Worm (Caenorhabditis elegans) whole organism, midembryonic: ENCODE measurements around the gene sre-19.

ENCODE experiments used
- T22C8.4 ChIP-seq: fragments of 200-800 bp; sonication (Bioruptor generic); IDR thresholded peaks from 2 replicates; pipeline ENCODE4 v1.3.6; 2022; ENCODE audit warnings: missing genetic modification characterization, missing compliant biosample characterization
- cog-1 ChIP-seq: sonication (generic microtip); optimal IDR thresholded peaks from 2 replicates; lab custom pipeline; 2016; ENCODE audit warnings: missing genetic modification characterization, missing compliant biosample characterization
- flt-1 ChIP-seq: fragments of 200-800 bp; sonication (Bioruptor generic); IDR thresholded peaks from 2 replicates; pipeline ENCODE4 v1.3.6; 2022; ENCODE audit warnings: missing genetic modification characterization, missing compliant biosample characterization
- klf-2 ChIP-seq: fragments of 200-800 bp; sonication (Bioruptor generic); conservative IDR thresholded peaks from 2 replicates; pipeline ENCODE4 v1.3.6; 2022; ENCODE audit warnings: missing genetic modification reagents, missing genetic modification characterization, missing compliant biosample characterization
- med-1 ChIP-seq: sonication (generic microtip); optimal IDR thresholded peaks from 2 replicates; lab custom pipeline; 2017; ENCODE audit warnings: missing genetic modification characterization, mild to moderate bottlenecking, missing compliant biosample characterization, antibody characterized with exemption, missing genetic modification reagents; ENCODE audit not compliant: insufficient read depth
- ref-1 ChIP-seq: fragments of 200-800 bp; sonication (Bioruptor generic); conservative IDR thresholded peaks from 2 replicates; pipeline ENCODE4 v1.3.6; 2022; ENCODE audit warnings: missing genetic modification reagents, missing genetic modification characterization, missing compliant biosample characterization
- tab-1 ChIP-seq: fragments of 200-800 bp; sonication (Bioruptor generic); IDR thresholded peaks from 2 replicates; pipeline ENCODE4 v1.3.6; 2022; ENCODE audit warnings: missing genetic modification characterization, missing compliant biosample characterization
- ztf-23 ChIP-seq: fragments of 200-800 bp; sonication (Bioruptor generic); IDR thresholded peaks from 2 replicates; pipeline ENCODE4 v1.3.6; 2022; ENCODE audit warnings: missing genetic modification reagents, missing genetic modification characterization, missing compliant biosample characterization
- ztf-29 ChIP-seq: fragments of 200-800 bp; sonication (Bioruptor generic); IDR thresholded peaks from 2 replicates; pipeline ENCODE4 v1.3.6; 2022; ENCODE audit warnings: missing genetic modification reagents, missing genetic modification characterization, missing compliant biosample characterization

The sre-19 gene

ce11 chrIV:12238851-12239250, at the start of gene sre-19:
TSS of gene sre-19 (minus strand) at chrIV:12238951.
- TF ChIP-seq flt-1 (no peak), med-1 (GFP tag; lab: Kevin White, UChicago) (no peak), cog-1 (no peak), klf-2 (GFP tag; lab: Robert Waterston, UW) (no peak), ztf-29 (no peak), ztf-23 (GFP tag; lab: Robert Waterston, UW) (no peak), T22C8.4 (GFP tag; lab: Robert Waterston, UW) (no peak), ref-1 (GFP tag; lab: Robert Waterston, UW) (no peak), tab-1 (no peak)

ce11 chrIV:12287628-12288027, 48.9 kb upstream of the sre-19 start, which contains the start of gene erl-1:
TSS of gene erl-1 (plus strand) at chrIV:12287928.
- TF ChIP-seq ztf-29 (no peak), ztf-23 (GFP tag; lab: Robert Waterston, UW) (no peak), cog-1 (no peak), med-1 (GFP tag; lab: Kevin White, UChicago) (no peak), tab-1 (no peak), klf-2 (GFP tag; lab: Robert Waterston, UW) (no peak), T22C8.4 (GFP tag; lab: Robert Waterston, UW) (no peak), flt-1 (no peak), ref-1 (GFP tag; lab: Robert Waterston, UW) (no peak)

- TF ChIP-seq ztf-23 (GFP tag; lab: Robert Waterston, UW) (no peak), T22C8.4 (GFP tag; lab: Robert Waterston, UW) (no peak), klf-2 (GFP tag; lab: Robert Waterston, UW) (no peak), ztf-29 (no peak), flt-1 (no peak), med-1 (GFP tag; lab: Kevin White, UChicago) (no peak), ref-1 (GFP tag; lab: Robert Waterston, UW) (no peak), tab-1 (no peak), cog-1 (no peak)
These were observed 44.1 kb upstream of the sre-19 start, which contains the start of gene hpo-12 for ce11 chrIV:12282873-12283272. TSS of gene hpo-12 (plus strand) at chrIV:12283173.

DNA sequence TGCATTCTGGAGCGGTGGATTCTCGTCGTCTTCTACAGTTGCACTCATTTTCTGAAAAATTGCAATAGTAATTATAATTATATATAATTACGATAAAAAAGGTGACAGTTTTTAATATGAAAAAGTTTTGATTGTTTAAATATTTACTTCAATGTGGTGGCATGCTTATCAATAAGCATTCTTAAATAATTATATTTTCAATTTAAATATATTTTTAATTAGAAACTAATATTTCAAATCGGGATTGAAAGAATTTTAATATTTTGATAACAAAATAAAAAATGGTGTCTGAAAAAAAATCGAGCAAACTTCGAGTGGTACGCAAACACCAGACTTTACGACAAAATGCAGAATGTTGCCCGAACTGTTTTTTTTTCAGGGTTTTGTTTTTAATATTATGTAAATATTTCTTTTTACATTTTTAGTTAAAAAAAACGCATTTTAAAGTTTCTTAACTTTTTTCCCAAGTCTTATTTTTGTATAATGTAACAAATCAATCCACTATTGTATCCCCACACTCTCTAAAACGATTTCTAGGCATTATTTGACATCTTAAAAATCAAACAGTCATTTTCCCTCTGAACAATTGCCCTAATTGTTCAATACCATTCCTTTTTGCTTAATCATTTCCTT, 43.5 kb upstream of the sre-19 start, which contains the start of the genes C42C1.12 and C42C1.19:
C42C1.12 (minus strand) TSS at position 51 of the 633 bp plus-strand sequence.
C42C1.19 (plus strand) TSS at position 583 of the 633 bp plus-strand sequence.
- no peak for TF ChIP-seq klf-2 (GFP tag; lab: Robert Waterston, UW)
- no peak for TF ChIP-seq ref-1 (GFP tag; lab: Robert Waterston, UW)
- no peak for TF ChIP-seq flt-1
- no peak for TF ChIP-seq med-1 (GFP tag; lab: Kevin White, UChicago)
- no peak for TF ChIP-seq ztf-29
- TF ChIP-seq T22C8.4 (GFP tag; lab: Robert Waterston, UW) = no peak
- TF ChIP-seq cog-1 = no peak
- TF ChIP-seq tab-1 = no peak
- TF ChIP-seq ztf-23 (GFP tag; lab: Robert Waterston, UW) = no peak

- no peak for TF ChIP-seq cog-1
- no peak for TF ChIP-seq T22C8.4 (GFP tag; lab: Robert Waterston, UW)
- TF ChIP-seq ztf-29 = no peak
- TF ChIP-seq flt-1 = no peak
- no peak for TF ChIP-seq ztf-23 (GFP tag; lab: Robert Waterston, UW)
- no peak for TF ChIP-seq klf-2 (GFP tag; lab: Robert Waterston, UW)
- no peak for TF ChIP-seq ref-1 (GFP tag; lab: Robert Waterston, UW)
- TF ChIP-seq med-1 (GFP tag; lab: Kevin White, UChicago) = no peak
- no peak for TF ChIP-seq tab-1
These were observed 40.6 kb upstream of the sre-19 start, which contains the start of gene ltah-1.1 for ce11 chrIV:12279340-12279739. TSS of gene ltah-1.1 (plus strand) at chrIV:12279622.

DNA sequence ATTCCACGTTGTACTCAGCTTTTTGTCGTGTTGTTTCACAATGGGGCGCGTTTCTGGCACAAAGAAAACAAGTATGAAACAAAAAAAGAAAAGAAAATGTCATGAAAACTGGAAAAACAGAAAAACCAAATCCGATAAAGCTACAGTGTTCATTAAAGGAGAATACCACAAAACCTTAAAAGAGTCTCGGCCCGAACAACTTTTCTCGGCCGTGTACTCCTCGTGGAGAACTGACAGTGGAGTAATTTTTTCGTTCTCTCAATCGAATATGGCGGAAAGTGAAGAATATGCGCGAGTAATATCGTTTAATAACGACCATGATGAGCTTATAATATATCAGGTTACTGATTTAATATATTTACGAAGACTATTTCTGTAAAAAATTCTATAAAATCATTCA, 39.8 kb upstream of the sre-19 start, which contains the start of the genes tag-335 and vkmt-1:
tag-335 (minus strand) TSS at position 88 of the 400 bp plus-strand sequence.
vkmt-1 (plus strand) TSS at position 219 of the 400 bp plus-strand sequence.
- TF ChIP-seq ztf-29 (no peak), med-1 (GFP tag; lab: Kevin White, UChicago) (no peak), cog-1 (no peak), flt-1 (no peak), ref-1 (GFP tag; lab: Robert Waterston, UW) (no peak), tab-1 (no peak), klf-2 (GFP tag; lab: Robert Waterston, UW) (no peak), T22C8.4 (GFP tag; lab: Robert Waterston, UW) (no peak), ztf-23 (GFP tag; lab: Robert Waterston, UW) (no peak)

DNA sequence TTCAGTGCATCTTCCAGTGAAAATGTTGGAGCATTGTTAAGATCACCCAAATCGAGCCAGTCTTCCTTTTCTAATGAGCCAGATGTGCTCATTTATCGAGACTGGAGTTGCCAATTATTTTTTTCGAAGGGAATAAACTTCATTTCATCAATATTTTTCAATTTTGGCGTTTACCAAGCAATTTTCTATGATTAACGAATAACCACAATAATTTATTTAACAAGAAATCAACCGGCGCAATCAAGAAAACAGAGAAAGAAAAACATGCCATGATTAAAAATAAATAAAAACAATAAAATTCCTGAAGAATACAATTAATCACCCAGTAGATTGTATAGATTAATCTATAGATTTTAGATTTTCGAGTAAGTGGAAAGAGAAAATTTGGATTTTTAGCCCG, 37.1 kb upstream of the sre-19 start, which contains the start of gene vps-8:
vps-8 (minus strand) TSS at position 101 of the 400 bp plus-strand sequence.
- TF ChIP-seq ref-1 (GFP tag; lab: Robert Waterston, UW) (no peak), ztf-29 (no peak), cog-1 (no peak), med-1 (GFP tag; lab: Kevin White, UChicago) (no peak), T22C8.4 (GFP tag; lab: Robert Waterston, UW) (no peak), ztf-23 (GFP tag; lab: Robert Waterston, UW) (no peak)

DNA sequence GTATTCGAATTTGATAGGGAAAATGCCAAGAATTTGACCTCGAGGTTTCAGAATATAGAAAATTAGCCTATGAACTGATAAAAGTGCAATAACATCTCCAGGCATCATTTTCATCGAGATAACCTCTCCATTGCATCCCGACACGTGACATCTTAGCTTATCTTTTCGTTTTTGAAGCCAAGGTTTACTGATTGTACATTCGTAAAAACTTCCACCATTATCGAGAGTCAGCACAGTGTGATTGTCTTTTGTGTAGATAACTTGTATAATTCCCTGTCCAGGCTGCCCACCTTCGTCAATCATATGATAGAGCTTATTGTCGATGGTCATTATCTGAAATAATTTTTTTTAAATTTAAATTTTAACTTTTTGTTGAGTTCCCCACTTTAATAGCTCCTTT, 35.6 kb upstream of the sre-19 start:
- TF ChIP-seq flt-1 = no peak
- no peak for TF ChIP-seq ztf-23 (GFP tag; lab: Robert Waterston, UW)
- no peak for TF ChIP-seq ztf-29
- TF ChIP-seq tab-1 = no peak
- TF ChIP-seq klf-2 (GFP tag; lab: Robert Waterston, UW) = no peak
- no peak for TF ChIP-seq med-1 (GFP tag; lab: Kevin White, UChicago)
- TF ChIP-seq cog-1 = no peak
- no peak for TF ChIP-seq T22C8.4 (GFP tag; lab: Robert Waterston, UW)
- no peak for TF ChIP-seq ref-1 (GFP tag; lab: Robert Waterston, UW)

ce11 chrIV:12270392-12270791, 31.6 kb upstream of the sre-19 start, which contains the start of gene C42C1.3:
TSS of gene C42C1.3 (minus strand) at chrIV:12270492.
- no peak for TF ChIP-seq T22C8.4 (GFP tag; lab: Robert Waterston, UW)
- no peak for TF ChIP-seq flt-1
- no peak for TF ChIP-seq cog-1
- no peak for TF ChIP-seq ref-1 (GFP tag; lab: Robert Waterston, UW)
- TF ChIP-seq med-1 (GFP tag; lab: Kevin White, UChicago) = no peak
- TF ChIP-seq tab-1 = no peak
- no peak for TF ChIP-seq ztf-23 (GFP tag; lab: Robert Waterston, UW)
- no peak for TF ChIP-seq ztf-29
- no peak for TF ChIP-seq klf-2 (GFP tag; lab: Robert Waterston, UW)
